Worm (Caenorhabditis elegans): ENCODE results near the gene C07E3.9.

C07E3.9 gene

DNA sequence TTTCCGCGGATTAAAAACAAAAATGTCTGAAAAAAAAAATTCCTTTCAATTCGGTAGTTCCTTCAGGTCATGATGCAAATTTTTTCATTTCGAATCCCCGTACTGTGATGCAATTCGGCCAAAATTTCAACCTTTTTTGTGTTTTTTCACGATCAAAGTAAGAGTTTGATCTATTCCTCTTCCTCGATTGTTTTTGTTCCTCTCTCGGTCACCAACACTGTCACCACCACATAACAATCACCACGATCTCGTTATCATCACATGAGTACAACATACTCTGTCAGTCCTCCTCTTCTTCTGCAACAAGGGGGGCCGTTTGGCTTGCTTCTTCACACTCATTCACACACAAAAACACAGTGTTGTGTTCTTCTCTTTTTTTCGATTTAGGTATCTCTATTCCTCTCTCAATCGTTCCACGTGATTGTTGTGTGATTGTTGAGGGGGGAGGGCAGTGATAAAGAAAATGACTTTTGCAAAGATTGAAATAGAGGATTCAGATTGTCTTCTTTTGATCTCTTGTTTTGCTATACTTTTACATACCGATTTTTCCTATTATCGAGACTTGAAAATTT lies 39.8 kb downstream of the C07E3.9 start (continued):
- peak; percentile 96 for TF ChIP-seq hlh-30 (tag; optimal IDR thresholded peaks at IDR 0.05; ENCODE audit: insufficient read depth)

ce11 chrII:10390854-10391253 lies 40.3 kb downstream of the C07E3.9 start, which contains the start of the genes T09F3.2 and T09F3.7:
TSS of gene T09F3.2 (plus strand) at chrII:10391154.
TSS of gene T09F3.7 (plus strand) at chrII:10391168.
- TF ChIP-seq aha-1 (tag) (peak; percentile 5), zip-11 (GFP tag; IDR thresholded peaks at IDR 0.05) (no peak), daf-16 (GFP tag; optimal IDR thresholded peaks at IDR 0.05) (no peak), daf-16 (tag; optimal IDR thresholded peaks at IDR 0.05) (peak; percentile 1)

DNA sequence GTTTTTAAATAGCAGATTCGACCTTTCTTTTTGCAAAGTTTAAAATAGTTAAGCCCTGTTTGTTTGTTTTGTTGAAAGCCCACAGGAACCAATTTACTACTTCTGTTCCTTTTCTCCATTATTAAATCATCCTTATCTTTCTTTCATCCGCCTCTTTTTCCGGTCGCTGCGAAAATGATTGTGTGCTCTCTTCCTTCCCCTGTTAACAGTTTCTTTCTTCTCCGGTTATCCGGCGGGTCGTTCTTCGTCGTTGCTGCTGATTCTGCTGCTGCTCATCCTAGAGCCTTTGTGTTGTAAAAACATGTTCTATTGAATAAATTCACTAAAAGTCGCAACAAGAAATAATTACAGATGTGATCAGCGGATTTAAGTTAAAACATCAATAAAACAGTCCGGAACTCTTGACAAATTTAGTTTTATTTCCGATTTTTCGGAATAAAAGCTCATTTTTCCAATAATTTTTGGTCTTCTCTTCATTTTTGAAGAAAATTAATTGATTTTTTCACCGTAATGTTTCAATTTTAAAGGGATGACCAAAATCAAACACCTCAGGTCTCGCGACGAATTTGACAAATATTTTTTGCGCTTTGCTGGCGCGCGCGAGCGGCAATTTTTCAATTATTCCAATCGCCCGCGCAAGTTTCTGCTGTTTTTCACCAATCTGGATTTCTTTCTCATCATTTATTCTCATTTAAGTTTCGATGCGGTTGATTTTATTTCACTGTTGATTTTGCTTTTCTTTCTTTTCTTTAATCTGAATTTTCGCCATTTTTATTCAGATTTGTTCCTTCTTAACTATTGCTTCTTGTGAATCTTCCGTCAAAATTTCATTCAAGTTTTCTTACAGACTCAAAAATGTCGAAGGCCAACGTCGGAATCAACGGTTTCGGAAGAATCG lies 43.0 kb downstream of the C07E3.9 start, which contains the start of gene gpd-1:
TSS of gene gpd-1 (plus strand) at position 848 of the 898 bp plus-strand sequence.
- TF ChIP-seq mes-2 (tag; optimal IDR thresholded peaks at IDR 0.05; ENCODE audit: poor library complexity, severe bottlenecking) (peak; percentile 6), spr-3 (GFP tag; optimal IDR thresholded peaks at IDR 0.05) (peak; percentile 19), sdz-12 (GFP tag; optimal IDR thresholded peaks at IDR 0.05) (peak; percentile 3), aly-2 (tag; optimal IDR thresholded peaks at IDR 0.05) (no peak), zag-1 (tag; optimal IDR thresholded peaks at IDR 0.05) (no peak), daf-19 (GFP tag; conservative IDR thresholded peaks at IDR 0.05) (no peak), ceh-82 (tag; optimal IDR thresholded peaks at IDR 0.05) (no peak), php-3 (GFP tag; IDR thresholded peaks at IDR 0.05) (0 out of 2 replicates have a peak, but pooled peaks have one; percentile 13), zfp-3 (GFP tag; conservative IDR thresholded peaks at IDR 0.05) (peak; percentile 57; the same call in 1 of the 2 replicates), spr-1 (tag; optimal IDR thresholded peaks at IDR 0.05) (no peak), D1046.2 (GFP tag; IDR thresholded peaks at IDR 0.05) (0 out of 2 replicates have a peak, but pooled peaks have one; percentile 59), F44E2.7 (GFP tag; IDR thresholded peaks at IDR 0.05) (no peak), ZK337.2 (GFP tag; IDR thresholded peaks at IDR 0.05) (no peak), lin-38 (GFP tag; IDR thresholded peaks at IDR 0.05) (peak; percentile 73), snpc-1.2 (GFP tag; IDR thresholded peaks at IDR 0.05) (0 out of 2 replicates have a peak, but pooled peaks have one; percentile 11), lir-3 (tag; optimal IDR thresholded peaks at IDR 0.05) (no peak), unc-130 (GFP tag; optimal IDR thresholded peaks at IDR 0.05) (peak; percentile 85), jun-1 (tag; optimal IDR thresholded peaks at IDR 0.05) (no peak), dpl-1 (GFP tag; optimal IDR thresholded peaks at IDR 0.05) (no peak), nhr-48 (tag; optimal IDR thresholded peaks at IDR 0.05) (peak; percentile 32), ceh-44 (GFP tag; IDR thresholded peaks at IDR 0.05) (no peak), pqm-1 (tag; optimal IDR thresholded peaks at IDR 0.05) (no peak), gei-8 (GFP tag; optimal IDR thresholded peaks at IDR 0.05) (peak; percentile 41), nhr-10 (tag; optimal IDR thresholded peaks at IDR 0.05) (no peak), Y48G9A.11 (GFP tag; IDR thresholded peaks at IDR 0.05) (peak; percentile 61; the same call in 1 of the 2 replicates), ctbp-1 (GFP tag; IDR thresholded peaks at IDR 0.05) (no peak), daf-16 (GFP tag; optimal IDR thresholded peaks at IDR 0.05) (no peak), daf-16 (tag; optimal IDR thresholded peaks at IDR 0.05) (peak; percentile 4), Y75B8A.6 (GFP tag; IDR thresholded peaks at IDR 0.05) (no peak), nhr-102 (tag; optimal IDR thresholded peaks at IDR 0.05) (peak; percentile 45), R02D3.7 (tag; optimal IDR thresholded peaks at IDR 0.05) (no peak), ama-1 (optimal IDR thresholded peaks at IDR 0.05) (peak; percentile 74), T26A8.4 (GFP tag; IDR thresholded peaks at IDR 0.05) (0 out of 2 replicates have a peak, but pooled peaks have one; percentile 12), hmg-1.1 (GFP tag; IDR thresholded peaks at IDR 0.05) (no peak), cey-2 (tag; optimal IDR thresholded peaks at IDR 0.05; ENCODE audit: borderline replicate concordance, insufficient read depth) (no peak)
